Fruit fly (Drosophila melanogaster) whole organism: ENCODE data around the gene Dhc93AB.

ENCODE experiments used
- CG8478 ChIP-seq: fragments of >200 bp; optimal IDR thresholded peaks from 2 replicates; lab custom pipeline; 2018; ENCODE audit warnings: inconsistent platforms
- pan ChIP-seq: fragments of >200 bp; optimal IDR thresholded peaks from 2 replicates; lab custom pipeline; 2017
- usp ChIP-seq: fragments of >200 bp; optimal IDR thresholded peaks from 2 replicates; lab custom pipeline; 2017; ENCODE audit warnings: missing biosample characterization, missing genetic modification characterization, mixed read lengths

DNA sequence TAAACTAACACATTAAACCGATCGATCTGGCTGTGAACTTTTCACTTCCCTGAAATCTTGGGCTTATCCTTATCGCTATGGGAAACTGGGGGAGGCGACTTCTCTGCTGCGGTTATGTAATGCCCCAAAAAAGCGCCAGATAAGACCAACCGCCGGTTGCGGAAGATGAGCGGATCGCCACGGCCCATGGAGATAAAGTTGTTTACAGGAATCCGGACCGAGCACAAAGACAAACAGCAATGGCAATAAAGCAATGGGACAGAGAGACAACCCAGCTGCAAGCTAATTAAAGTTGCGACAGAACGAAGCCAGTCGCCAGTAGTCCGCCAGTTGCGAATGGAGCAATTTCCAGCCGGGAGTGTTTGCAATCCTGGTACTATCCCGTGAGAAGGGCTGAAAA is 26.7 kb downstream of the Dhc93AB start, which contains the start of gene CG5697:
- TF ChIP-seq usp (GFP tag; lab: Kevin White, UChicago) = no peak
- no peak for TF ChIP-seq CG8478 (lab: Kevin White, UChicago)
- TF ChIP-seq pan = no peak
